Worm (Caenorhabditis elegans) whole organism, young adult: ENCODE data around the gene pat-12.

Experiments used
- F52B5.7 ChIP-seq: sonication (generic microtip); optimal IDR thresholded peaks from 2 replicates; lab custom pipeline; 2016; ENCODE audit warnings: mild to moderate bottlenecking, missing genetic modification characterization, missing compliant biosample characterization
- ama-1 ChIP-seq, 3 experiments: fragments of 150-350 bp in 1 of 3; sonication (generic microtip) in 2 of 3; optimal IDR thresholded peaks; 2 replicates each; lab custom pipeline; 2014 to 2018; ENCODE audit warnings: missing biosample characterization in 2 of 3, missing genetic modification characterization in 2 of 3, missing genetic modification reagents in 2 of 3
- aptf-2 ChIP-seq: fragments of 200-800 bp; sonication (Bioruptor generic); conservative IDR thresholded peaks from 2 replicates; pipeline ENCODE4 v1.3.6; 2022; ENCODE audit warnings: missing genetic modification reagents, missing genetic modification characterization, missing compliant biosample characterization
- attf-3 ChIP-seq: fragments of 200-800 bp; sonication (Bioruptor generic); conservative IDR thresholded peaks from 2 replicates; pipeline ENCODE4 v1.3.6; 2022; ENCODE audit warnings: missing genetic modification reagents, missing genetic modification characterization, missing compliant biosample characterization
- ets-4 ChIP-seq: fragments of 200-800 bp; sonication (Bioruptor generic); optimal IDR thresholded peaks from 2 replicates; lab custom pipeline; 2018; ENCODE audit warnings: mild to moderate bottlenecking, missing genetic modification characterization, missing compliant biosample characterization
- hlh-26 ChIP-seq: fragments of 200-800 bp; sonication (Bioruptor generic); conservative IDR thresholded peaks from 2 replicates; pipeline ENCODE4 v1.3.6; 2022; ENCODE audit warnings: missing genetic modification reagents, missing genetic modification characterization, missing compliant biosample characterization
- hmg-20 ChIP-seq: fragments of 200-800 bp; sonication (Bioruptor generic); IDR thresholded peaks from 2 replicates; pipeline ENCODE4 v1.3.6; 2022; ENCODE audit warnings: missing genetic modification reagents, missing genetic modification characterization, missing compliant biosample characterization
- lsl-1 ChIP-seq: fragments of 200-800 bp; sonication (Bioruptor generic); optimal IDR thresholded peaks from 2 replicates; lab custom pipeline; 2018; ENCODE audit warnings: mild to moderate bottlenecking, missing genetic modification characterization, moderate library complexity, missing compliant biosample characterization
- repo-1 ChIP-seq: sonication (generic microtip); optimal IDR thresholded peaks from 2 replicates; lab custom pipeline; 2017; ENCODE audit warnings: mild to moderate bottlenecking, missing genetic modification characterization, missing compliant biosample characterization
- rpc-1 ChIP-seq, 2 experiments: fragments of 150-350 bp in 1 of 2; sonication (generic microtip) in 1 of 2; optimal IDR thresholded peaks; 2 replicates each; lab custom pipeline; 2014 to 2018; ENCODE audit warnings: missing biosample characterization in 1 of 2, missing genetic modification characterization in 1 of 2, missing genetic modification reagents in 1 of 2, missing genotype in 1 of 2
- snpc-4 ChIP-seq, 5 experiments: fragments of 150-350 bp in 1 of 5; sonication (generic microtip) in 4 of 5; optimal IDR thresholded peaks; 2 replicates each; lab custom pipeline; 2014 to 2018; ENCODE audit warnings: missing genetic modification characterization in 5 of 5, missing biosample characterization in 3 of 5, antibody characterized with exemption in 2 of 5, mild to moderate bottlenecking in 2 of 5, missing compliant biosample characterization in 2 of 5, missing genotype in 2 of 5, moderate library complexity in 2 of 5, missing genetic modification reagents in 1 of 5
- tbp1 ChIP-seq: fragments of 200-800 bp; sonication (Bioruptor generic); optimal IDR thresholded peaks from 2 replicates; lab custom pipeline; 2018; ENCODE audit warnings: mild to moderate bottlenecking, missing genetic modification characterization, missing compliant biosample characterization
- unc-62 ChIP-seq: fragments of 150-350 bp; optimal IDR thresholded peaks from 2 replicates; lab custom pipeline; 2014; ENCODE audit warnings: missing biosample characterization, missing genetic modification reagents, missing genetic modification characterization

DNA sequence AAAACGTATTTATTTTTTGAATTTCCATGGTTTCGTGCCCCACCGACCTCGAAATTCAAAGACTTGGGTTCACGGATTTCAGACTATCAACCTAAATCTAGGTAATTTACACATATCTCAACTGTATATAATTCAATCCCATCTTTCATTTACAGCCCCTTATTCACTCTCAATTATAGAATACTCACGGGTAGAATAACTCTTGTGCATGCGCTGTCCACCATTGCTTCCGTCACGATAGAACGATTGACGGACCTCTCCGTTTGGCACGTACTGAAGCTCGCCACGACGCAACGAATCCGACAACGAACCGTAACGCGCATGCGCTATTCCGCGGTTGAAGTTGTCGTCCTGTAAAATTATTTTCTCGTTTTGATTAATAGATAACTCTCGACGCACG lies 23.5 kb downstream of the pat-12 start:
- TF ChIP-seq rpc-1 (optimal IDR thresholded peaks at IDR 0.05; lab: Kevin White, UChicago) = no peak
- TF ChIP-seq rpc-1 (tag; optimal IDR thresholded peaks at IDR 0.05; lab: Kevin White, UChicago) = no peak
- TF ChIP-seq repo-1 (tag; lab: Kevin White, UChicago) = no peak
- no peak for TF ChIP-seq aptf-2
- TF ChIP-seq hlh-26 (GFP tag; lab: Robert Waterston, UW) = no peak
- TF ChIP-seq attf-3 = no peak
- TF ChIP-seq snpc-4 (GFP tag; optimal IDR thresholded peaks at IDR 0.05; lab: Kevin White, UChicago) = no peak
- no peak for TF ChIP-seq snpc-4 (tag; optimal IDR thresholded peaks at IDR 0.05; lab: Kevin White, UChicago)
- TF ChIP-seq lsl-1 = no peak
- TF ChIP-seq ama-1 (optimal IDR thresholded peaks at IDR 0.05; lab: Kevin White, UChicago) = no peak
- no peak for TF ChIP-seq ama-1 (GFP tag; optimal IDR thresholded peaks at IDR 0.05; lab: Kevin White, UChicago)
- TF ChIP-seq unc-62 (GFP tag; lab: Kevin White, UChicago) = no peak
- TF ChIP-seq tbp1 = no peak
- TF ChIP-seq F52B5.7 = no peak
- TF ChIP-seq ets-4 (GFP tag; lab: Kevin White, UChicago) = no peak
- no peak for TF ChIP-seq hmg-20
